Fruit fly (Drosophila melanogaster) whole organism, prepupa: ENCODE data around the gene CG15547.

Experiments
- Blimp-1 ChIP-seq: fragments of 200-800 bp; sonication (Bioruptor generic); optimal IDR thresholded peaks from 3 replicates; lab custom pipeline; 2017; ENCODE audit warnings: missing biosample characterization, missing genetic modification characterization, mild to moderate bottlenecking, moderate library complexity, missing genetic modification reagents
- CG10669 ChIP-seq: fragments of 200-800 bp; sonication (Bioruptor generic); optimal IDR thresholded peaks from 3 replicates; lab custom pipeline; 2018; ENCODE audit warnings: missing biosample characterization, mild to moderate bottlenecking, missing genetic modification characterization, moderate library complexity
- CG11762 ChIP-seq: fragments of 200-800 bp; sonication (Bioruptor generic); optimal IDR thresholded peaks from 3 replicates; lab custom pipeline; 2016; ENCODE audit warnings: missing biosample characterization, missing genetic modification characterization; ENCODE audit not compliant: insufficient read depth
- CG11902 ChIP-seq: fragments of 200-800 bp; sonication (Bioruptor generic); optimal IDR thresholded peaks from 3 replicates; lab custom pipeline; 2016; ENCODE audit warnings: missing biosample characterization, missing genetic modification characterization
- CG15336 ChIP-seq: fragments of 200-800 bp; sonication (Bioruptor generic); IDR thresholded peaks from 2 replicates; pipeline ENCODE4 v1.3.6; 2022; ENCODE audit warnings: missing biosample characterization, missing genetic modification characterization
- CG1621 ChIP-seq: fragments of 200-800 bp; sonication (Bioruptor generic); optimal IDR thresholded peaks from 3 replicates; lab custom pipeline; 2018; ENCODE audit warnings: missing biosample characterization, mild to moderate bottlenecking, missing genetic modification characterization
- CG16779 ChIP-seq: fragments of 200-800 bp; sonication (Bioruptor generic); optimal IDR thresholded peaks from 3 replicates; lab custom pipeline; 2017; ENCODE audit warnings: missing biosample characterization, mild to moderate bottlenecking, missing genetic modification characterization
- CG3032 ChIP-seq: fragments of 200-800 bp; optimal IDR thresholded peaks from 2 replicates; lab custom pipeline; 2019; ENCODE audit warnings: missing biosample characterization, mild to moderate bottlenecking, missing genetic modification characterization, moderate library complexity
- CG31627 ChIP-seq: fragments of 200-800 bp; sonication (Bioruptor generic); optimal IDR thresholded peaks from 3 replicates; lab custom pipeline; 2016; ENCODE audit warnings: missing biosample characterization, missing genetic modification characterization
- CG32006 ChIP-seq: fragments of 200-800 bp; sonication (Bioruptor generic); optimal IDR thresholded peaks from 3 replicates; lab custom pipeline; 2017; ENCODE audit warnings: missing biosample characterization, mild to moderate bottlenecking, missing genetic modification characterization
- CG3919 ChIP-seq: fragments of 200-800 bp; sonication (Bioruptor generic); optimal IDR thresholded peaks from 3 replicates; lab custom pipeline; 2016; ENCODE audit warnings: missing biosample characterization, missing genetic modification characterization
- CG4318 ChIP-seq: fragments of 200-800 bp; sonication (Bioruptor generic); optimal IDR thresholded peaks from 3 replicates; lab custom pipeline; 2017; ENCODE audit warnings: missing biosample characterization, mild to moderate bottlenecking, missing genetic modification characterization
- CG6163 ChIP-seq: fragments of 200-800 bp; sonication (Bioruptor generic); IDR thresholded peaks from 3 replicates; pipeline ENCODE4 v1.3.6; 2022; ENCODE audit warnings: missing biosample characterization, missing genetic modification characterization
- CG6276 ChIP-seq: fragments of 200-800 bp; sonication (Bioruptor generic); optimal IDR thresholded peaks from 2 replicates; lab custom pipeline; 2017; ENCODE audit warnings: missing biosample characterization, mild to moderate bottlenecking, missing genetic modification characterization
- CG6808 ChIP-seq: fragments of 200-800 bp; sonication (Bioruptor generic); optimal IDR thresholded peaks from 3 replicates; lab custom pipeline; 2017; ENCODE audit warnings: missing biosample characterization, missing genetic modification characterization, mild to moderate bottlenecking, moderate library complexity, missing genetic modification reagents
- CG6854 ChIP-seq: fragments of 200-800 bp; sonication (Bioruptor generic); optimal IDR thresholded peaks from 2 replicates; lab custom pipeline; 2017; ENCODE audit warnings: missing biosample characterization, mild to moderate bottlenecking, missing genetic modification characterization
- CG7368 ChIP-seq: fragments of 200-800 bp; sonication (Bioruptor generic); optimal IDR thresholded peaks from 3 replicates; lab custom pipeline; 2016; ENCODE audit warnings: missing biosample characterization, missing genetic modification characterization
- CG8119 ChIP-seq: fragments of 200-800 bp; sonication (Bioruptor generic); IDR thresholded peaks from 3 replicates; pipeline ENCODE4 v1.3.6; 2022; ENCODE audit warnings: missing biosample characterization, missing genetic modification characterization
- CG8632 ChIP-seq: fragments of 200-800 bp; sonication (Bioruptor generic); optimal IDR thresholded peaks from 3 replicates; lab custom pipeline; 2016; ENCODE audit warnings: missing biosample characterization, missing genetic modification characterization
- Eip75B ChIP-seq: fragments of 200-800 bp; sonication (Bioruptor generic); optimal IDR thresholded peaks from 3 replicates; lab custom pipeline; 2016; ENCODE audit warnings: missing biosample characterization, missing genetic modification characterization
- Eip78C ChIP-seq: fragments of 200-800 bp; sonication (Bioruptor generic); peaks from one replicate; lab custom pipeline; 2016; ENCODE audit warnings: missing biosample characterization, missing genetic modification characterization
- Ets21C ChIP-seq: fragments of 200-800 bp; sonication (Bioruptor generic); optimal IDR thresholded peaks from 3 replicates; lab custom pipeline; 2016; ENCODE audit warnings: missing biosample characterization, missing genetic modification characterization
- Gug ChIP-seq: fragments of 200-800 bp; sonication (Bioruptor generic); IDR thresholded peaks from 2 replicates; pipeline ENCODE4 v1.3.6; 2022; ENCODE audit warnings: missing biosample characterization, missing genetic modification characterization
- Hr38 ChIP-seq: sonication (Bioruptor generic); optimal IDR thresholded peaks from 2 replicates; lab custom pipeline; 2016; ENCODE audit warnings: missing biosample characterization, missing genetic modification characterization
- Hr39 ChIP-seq: fragments of 200-800 bp; sonication (Bioruptor generic); optimal IDR thresholded peaks from 2 replicates; lab custom pipeline; 2016; ENCODE audit warnings: missing biosample characterization, missing genetic modification characterization
- Hr4 ChIP-seq: fragments of 200-800 bp; sonication (Bioruptor generic); optimal IDR thresholded peaks from 3 replicates; lab custom pipeline; 2016; ENCODE audit warnings: missing biosample characterization, missing genetic modification characterization
- Lpt ChIP-seq: fragments of 200-800 bp; sonication (Bioruptor generic); optimal IDR thresholded peaks from 3 replicates; lab custom pipeline; 2016; ENCODE audit warnings: missing biosample characterization, missing genetic modification characterization
- OdsH ChIP-seq: fragments of 200-800 bp; sonication (Bioruptor generic); optimal IDR thresholded peaks from 3 replicates; lab custom pipeline; 2016; ENCODE audit warnings: missing biosample characterization, missing genetic modification characterization
- Smox ChIP-seq: fragments of 200-800 bp; sonication (Bioruptor generic); optimal IDR thresholded peaks from 3 replicates; lab custom pipeline; 2016; ENCODE audit warnings: missing biosample characterization, missing genetic modification characterization
- Sox102F ChIP-seq: fragments of 200-800 bp; sonication (Bioruptor generic); optimal IDR thresholded peaks from 2 replicates; lab custom pipeline; 2016; ENCODE audit warnings: missing biosample characterization, mild to moderate bottlenecking, missing genetic modification characterization
- Sox14 ChIP-seq: fragments of 200-800 bp; sonication (Bioruptor generic); optimal IDR thresholded peaks from 3 replicates; lab custom pipeline; 2016; ENCODE audit warnings: missing biosample characterization, missing genetic modification characterization
- eg ChIP-seq: fragments of 200-800 bp; sonication (Bioruptor generic); IDR thresholded peaks from 3 replicates; pipeline ENCODE4 v1.3.6; 2022; ENCODE audit warnings: missing biosample characterization, missing genetic modification characterization
- fkh ChIP-seq: fragments of 200-800 bp; sonication (Bioruptor generic); optimal IDR thresholded peaks from 3 replicates; lab custom pipeline; 2017; ENCODE audit warnings: missing biosample characterization, mild to moderate bottlenecking, missing genetic modification characterization, moderate library complexity
- lz ChIP-seq: fragments of 200-800 bp; sonication (Bioruptor generic); optimal IDR thresholded peaks from 3 replicates; lab custom pipeline; 2016; ENCODE audit warnings: missing biosample characterization, missing genetic modification characterization
- pdm3 ChIP-seq: fragments of 200-800 bp; sonication (Bioruptor generic); optimal IDR thresholded peaks from 3 replicates; lab custom pipeline; 2016; ENCODE audit warnings: missing biosample characterization, missing genetic modification characterization
- spab ChIP-seq: fragments of 200-800 bp; sonication (Bioruptor generic); optimal IDR thresholded peaks from 2 replicates; lab custom pipeline; 2017; ENCODE audit warnings: missing biosample characterization, mild to moderate bottlenecking, missing genetic modification characterization, missing genetic modification reagents
- ss ChIP-seq, 2 experiments: fragments of 200-800 bp; sonication (Bioruptor generic); optimal IDR thresholded peaks; 2 replicates in 1 of 2; 3 replicates in 1 of 2; lab custom pipeline; 2017 to 2018; ENCODE audit warnings: mild to moderate bottlenecking in 2 of 2, missing biosample characterization in 2 of 2, missing genetic modification characterization in 2 of 2, moderate library complexity in 1 of 2
- svp ChIP-seq: fragments of 200-800 bp; sonication (Bioruptor generic); peaks from one replicate; lab custom pipeline; 2016; ENCODE audit warnings: missing biosample characterization, missing genetic modification characterization
- topi ChIP-seq: fragments of 200-800 bp; sonication (Bioruptor generic); optimal IDR thresholded peaks from 3 replicates; lab custom pipeline; 2016; ENCODE audit warnings: missing biosample characterization, missing genetic modification characterization
- vri ChIP-seq: fragments of 200-800 bp; sonication (Bioruptor generic); optimal IDR thresholded peaks from 3 replicates; lab custom pipeline; 2016; ENCODE audit warnings: missing biosample characterization, mild to moderate bottlenecking, missing genetic modification characterization

The CG15547 gene

DNA sequence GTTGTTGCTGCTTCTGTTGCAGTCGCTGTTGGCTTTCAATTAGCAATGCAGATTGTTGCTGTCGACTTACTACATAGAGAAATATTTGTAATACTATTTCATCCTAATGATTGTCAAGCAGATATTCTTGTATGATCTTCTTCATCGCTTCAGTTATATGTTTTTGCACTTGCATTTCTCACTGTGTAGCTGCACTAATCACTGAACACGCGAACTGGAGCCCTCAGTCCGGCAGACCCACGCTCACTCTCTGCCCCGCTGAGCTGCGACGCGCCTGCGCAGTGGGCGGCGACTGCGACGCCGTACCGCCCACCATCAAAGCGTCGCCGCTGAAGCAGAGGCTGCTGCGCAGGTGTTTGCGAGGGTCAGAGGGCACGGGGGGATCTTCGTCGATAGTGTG, 8.6 kb downstream of the CG15547 start (continued):
- TF ChIP-seq CG8632 (GFP tag; lab: Kevin White, UChicago) (no peak), Ets21C (GFP tag; lab: Kevin White, UChicago) (no peak), Hr4 (GFP tag; lab: Kevin White, UChicago) (peak; percentile 55), Smox (GFP tag; lab: Kevin White, UChicago) (no peak), pdm3 (peak; percentile 13), CG3919 (GFP tag; lab: Kevin White, UChicago) (peak; percentile 49), CG10669 (GFP tag; lab: Kevin White, UChicago) (peak; percentile 1)

- TF ChIP-seq CG6163 (GFP tag; lab: Robert Waterston, UW), result peak; percentile 24; the same call in 1 of the 3 replicates
- peak; percentile 34; the same call in 1 of the 2 replicates for TF ChIP-seq CG15336
- no peak for TF ChIP-seq CG11762
- TF ChIP-seq Sox14, result peak; percentile 9
- TF ChIP-seq Lpt, result peak; percentile 44
- no peak for TF ChIP-seq Hr38 (GFP tag; lab: Kevin White, UChicago)
- TF ChIP-seq svp (GFP tag; lab: Kevin White, UChicago), result peak; percentile 25
- TF ChIP-seq CG8119 (GFP tag; lab: Robert Waterston, UW), result peak; percentile 64; the same call in 2 of the 3 replicates
- no peak for TF ChIP-seq vri
- TF ChIP-seq Eip78C (GFP tag; lab: Kevin White, UChicago), result peak; percentile 68
- TF ChIP-seq CG4318 (GFP tag; lab: Kevin White, UChicago), result peak; percentile 48
- peak; percentile 59 for TF ChIP-seq CG6276 (GFP tag; lab: Kevin White, UChicago)
- TF ChIP-seq Hr4 (GFP tag; lab: Kevin White, UChicago), result peak; percentile 75
- no peak for TF ChIP-seq Eip75B
- TF ChIP-seq CG32006 (GFP tag; lab: Kevin White, UChicago), result peak; percentile 73
- no peak for TF ChIP-seq CG6854 (GFP tag; lab: Kevin White, UChicago)
Measured at dm6 chr3R:30872301-30873044, 10.8 kb downstream of the CG15547 start, which contains the start of gene CG15545. CG15545 (minus strand) TSS chr3R:30872351.

DNA sequence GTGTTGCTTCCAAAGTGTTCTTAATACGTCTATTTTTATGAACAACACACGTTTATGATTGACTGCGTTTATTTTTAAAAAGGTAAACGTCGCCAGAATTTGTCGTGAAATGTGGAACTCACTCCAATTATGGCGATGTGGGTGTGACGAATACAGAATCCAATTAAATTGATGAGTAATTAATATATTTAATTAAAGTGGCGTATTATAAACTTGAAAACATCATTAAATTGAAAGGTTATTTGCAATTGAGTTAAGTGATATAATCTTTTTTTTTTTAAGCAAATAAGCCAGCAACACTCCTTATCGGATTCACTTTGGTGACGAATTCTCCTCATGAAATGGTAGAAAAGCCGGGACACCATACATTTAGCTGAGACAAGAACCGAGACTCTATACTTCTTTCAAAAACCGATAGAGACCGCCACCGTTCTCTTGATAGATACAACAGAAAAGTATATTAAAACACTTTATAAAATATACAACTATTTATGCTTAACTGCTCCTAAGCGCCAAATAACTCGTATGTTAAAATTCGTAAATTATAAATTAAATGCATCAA, 12.9 kb downstream of the CG15547 start:
- peak; percentile 54 for TF ChIP-seq Eip78C (GFP tag; lab: Kevin White, UChicago)
- no peak for TF ChIP-seq eg (GFP tag; lab: Robert Waterston, UW)
- no peak for TF ChIP-seq CG6808 (GFP tag; lab: Kevin White, UChicago)
- TF ChIP-seq topi (GFP tag; lab: Kevin White, UChicago), result no peak
- no peak for TF ChIP-seq CG3919 (GFP tag; lab: Kevin White, UChicago)
- no peak for TF ChIP-seq CG11902 (GFP tag; lab: Kevin White, UChicago)

DNA sequence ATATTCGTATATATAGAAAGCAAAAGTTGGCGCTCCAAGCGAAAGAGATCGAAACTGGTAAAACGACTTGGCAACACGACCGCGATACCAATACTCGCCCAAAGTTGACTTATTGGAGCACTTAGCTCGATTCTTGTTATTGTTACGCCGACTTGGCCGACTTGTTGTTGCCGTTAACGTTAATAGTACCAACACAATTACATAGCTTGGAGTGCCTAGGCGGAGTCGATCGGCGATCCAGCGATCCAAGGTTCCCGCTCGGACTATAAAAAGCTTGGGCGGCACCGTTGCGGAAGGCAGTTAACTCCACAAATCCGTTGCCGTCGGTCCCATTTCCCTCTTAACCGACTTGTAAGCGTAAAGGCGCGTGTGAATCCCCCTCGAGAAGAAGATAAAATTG, 16.1 kb downstream of the CG15547 start, which contains the start of gene Cpr100A:
Gene Cpr100A, plus strand, starts transcription at position 290 of the 400 bp plus-strand sequence.
- no peak for TF ChIP-seq Sox102F
- peak; percentile 57 for TF ChIP-seq Eip78C (GFP tag; lab: Kevin White, UChicago)
- no peak for TF ChIP-seq CG16779 (tag; lab: Kevin White, UChicago)
- no peak for TF ChIP-seq pdm3
- TF ChIP-seq Blimp-1, result peak; percentile 63

DNA sequence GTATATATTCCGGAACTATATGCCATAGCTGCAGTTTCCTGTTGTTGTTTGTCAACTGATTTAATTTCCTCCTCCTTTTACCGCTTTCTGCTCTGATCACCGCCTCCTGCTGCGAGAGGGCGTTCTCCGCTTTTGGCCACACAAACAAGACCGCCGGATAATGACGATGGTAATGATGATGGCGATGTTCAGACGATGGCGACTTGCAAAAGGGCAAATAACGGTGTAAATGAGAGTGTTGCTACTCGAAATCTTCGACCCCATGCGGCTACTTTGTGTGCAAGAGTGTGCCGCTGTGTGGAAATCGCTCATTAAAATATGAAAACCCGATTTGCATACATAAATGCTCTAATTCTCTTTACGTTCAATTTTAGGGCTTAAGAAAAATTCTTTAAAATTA, 17.4 kb downstream of the CG15547 start:
- TF ChIP-seq svp (GFP tag; lab: Kevin White, UChicago) (peak; percentile 2), Hr39 (GFP tag; lab: Kevin White, UChicago) (no peak), pdm3 (no peak), eg (GFP tag; lab: Robert Waterston, UW) (no peak)

- TF ChIP-seq fkh (GFP tag; lab: Kevin White, UChicago) (no peak), CG32006 (GFP tag; lab: Kevin White, UChicago) (no peak), Gug (no peak), CG3032 (tag; lab: Kevin White, UChicago) (peak; percentile 15), CG7368 (no peak), Hr39 (GFP tag; lab: Kevin White, UChicago) (no peak), lz (GFP tag; lab: Kevin White, UChicago) (no peak), Sox14 (no peak), Eip78C (GFP tag; lab: Kevin White, UChicago) (peak; percentile 83), ss (GFP tag; optimal IDR thresholded peaks at IDR 0.05; lab: Kevin White, UChicago) (peak in 1 of 2 experiments; percentile 50), OdsH (GFP tag; lab: Kevin White, UChicago) (no peak), CG1621 (tag; lab: Kevin White, UChicago) (no peak), spab (GFP tag; lab: Kevin White, UChicago) (no peak), Hr38 (GFP tag; lab: Kevin White, UChicago) (no peak), CG3919 (GFP tag; lab: Kevin White, UChicago) (no peak), CG31627 (GFP tag; lab: Kevin White, UChicago) (no peak)
Measured at dm6 chr3R:30865365-30865770, 17.9 kb downstream of the CG15547 start.
